In the genomic region with DNA sequence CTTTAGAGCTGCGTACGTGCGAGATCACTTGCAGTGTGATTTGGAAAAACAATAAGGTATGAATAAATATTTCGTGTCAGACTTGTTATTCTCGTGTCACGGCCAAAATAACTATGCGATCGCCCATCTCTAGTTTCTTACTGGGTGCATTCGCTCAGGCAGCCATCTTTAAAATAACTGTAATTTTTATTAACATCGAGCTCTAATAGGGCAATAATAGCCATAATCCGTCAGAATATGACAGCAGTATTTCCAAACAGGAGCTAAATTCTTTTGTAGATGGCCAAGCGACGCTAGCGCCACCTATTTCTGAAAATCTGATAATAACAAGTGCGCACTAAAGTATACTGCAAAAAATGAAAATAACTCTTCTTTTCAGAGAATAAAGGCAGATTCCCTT, we compare ENCODE assay signal across 1 fruit fly cellular context.
TF ChIP-seq lines count a peak whose summit lies in the region.

No protein-coding gene starts in this region.

TF ChIP-seq in whole organism, embryonic, 481 proteins besides CTCF, POLR2A, EP300 and RAD21 (continued from another document):
- TF ChIP-seq Dad (GFP tag; optimal IDR thresholded peaks at IDR 0.05; lab: Kevin White, UChicago) (no peak), ewg (GFP tag; optimal IDR thresholded peaks at IDR 0.05; lab: Kevin White, UChicago) (peak; percentile 1), ac (GFP tag; optimal IDR thresholded peaks at IDR 0.05; lab: Kevin White, UChicago) (no peak), Dek (tag; optimal IDR thresholded peaks at IDR 0.05; lab: Kevin White, UChicago) (peak; percentile 6), NFAT (GFP tag; IDR thresholded peaks at IDR 0.05; lab: Robert Waterston, UW) (peak; percentile 29; the same call in 1 of the 2 replicates), CG10462 (GFP tag; optimal IDR thresholded peaks at IDR 0.05; lab: Kevin White, UChicago) (peak; percentile 81), CG4707 (GFP tag; optimal IDR thresholded peaks at IDR 0.05; lab: Kevin White, UChicago) (no peak), hbn (GFP tag; IDR thresholded peaks at IDR 0.05; lab: Robert Waterston, UW; ENCODE audit: partially characterized antibody) (peak; percentile 93), CG10209 (GFP tag; optimal IDR thresholded peaks at IDR 0.05; lab: Kevin White, UChicago) (no peak), CG3281 (GFP tag; optimal IDR thresholded peaks at IDR 0.05; lab: Kevin White, UChicago) (peak; percentile 22), cg (GFP tag; optimal IDR thresholded peaks at IDR 0.05; lab: Kevin White, UChicago) (no peak), seq (GFP tag; IDR thresholded peaks at IDR 0.05; lab: Robert Waterston, UW) (no peak), mam (GFP tag; optimal IDR thresholded peaks at IDR 0.05; lab: Kevin White, UChicago) (peak; percentile 8), kni (GFP tag; optimal IDR thresholded peaks at IDR 0.05; lab: Kevin White, UChicago) (peak; percentile 96), ken (GFP tag; IDR thresholded peaks at IDR 0.05; lab: Robert Waterston, UW) (no peak), CG10321 (GFP tag; IDR thresholded peaks at IDR 0.05; lab: Robert Waterston, UW) (no peak), nerfin-1 (tag; optimal IDR thresholded peaks at IDR 0.05; lab: Kevin White, UChicago) (peak; percentile 73), crp (GFP tag; optimal IDR thresholded peaks at IDR 0.05; lab: Kevin White, UChicago) (no peak), pzg (GFP tag; optimal IDR thresholded peaks at IDR 0.05; lab: Kevin White, UChicago) (peak; percentile 22), gsb-n (tag; optimal IDR thresholded peaks at IDR 0.05; lab: Kevin White, UChicago) (peak; percentile 19), Xrp1 (GFP tag; IDR thresholded peaks at IDR 0.05; lab: Robert Waterston, UW) (peak; percentile 29; the same call in 1 of the 2 replicates), dm (GFP tag; optimal IDR thresholded peaks at IDR 0.05; lab: Kevin White, UChicago) (no peak), CG12659 (GFP tag; optimal IDR thresholded peaks at IDR 0.05; lab: Kevin White, UChicago) (peak; percentile 73), Fer1 (GFP tag; optimal IDR thresholded peaks at IDR 0.05; lab: Kevin White, UChicago) (no peak), CG14050 (GFP tag; IDR thresholded peaks at IDR 0.05; lab: Robert Waterston, UW) (0 out of 3 replicates have a peak, but pooled peaks have one; percentile 11), pan (optimal IDR thresholded peaks at IDR 0.05; lab: Kevin White, UChicago) (no peak), pan (GFP tag; optimal IDR thresholded peaks at IDR 0.05 in 1 of 2, IDR thresholded peaks at IDR 0.05 in 1 of 2) (peak in 1 of 2 experiments; percentile 52), CG7786 (GFP tag; optimal IDR thresholded peaks at IDR 0.05; lab: Kevin White, UChicago) (no peak), Spps (tag; optimal IDR thresholded peaks at IDR 0.05; lab: Kevin White, UChicago) (peak; percentile 31), Lhr (GFP tag; optimal IDR thresholded peaks at IDR 0.05; lab: Kevin White, UChicago) (peak; percentile 71), CG7745 (tag; optimal IDR thresholded peaks at IDR 0.05; lab: Kevin White, UChicago) (peak; percentile 6), chif (GFP tag; optimal IDR thresholded peaks at IDR 0.05; lab: Kevin White, UChicago) (peak; percentile 3 to 30), CG2116 (GFP tag; optimal IDR thresholded peaks at IDR 0.05; lab: Kevin White, UChicago) (peak; percentile 54), PHDP (tag; optimal IDR thresholded peaks at IDR 0.05; lab: Kevin White, UChicago) (peak; percentile 32), CG11456 (GFP tag; IDR thresholded peaks at IDR 0.05; lab: Robert Waterston, UW) (peak; percentile 43; the same call in 1 of the 3 replicates), pnt (GFP tag; optimal IDR thresholded peaks at IDR 0.05; lab: Kevin White, UChicago) (peak; percentile 3), C15 (GFP tag; IDR thresholded peaks at IDR 0.05; lab: Robert Waterston, UW) (no peak), chm (GFP tag; IDR thresholded peaks at IDR 0.05; lab: Robert Waterston, UW) (0 out of 2 replicates have a peak, but pooled peaks have one; percentile 44), Sox100B (GFP tag; optimal IDR thresholded peaks at IDR 0.05; lab: Kevin White, UChicago) (no peak), ci (GFP tag; IDR thresholded peaks at IDR 0.05; lab: Robert Waterston, UW) (peak; percentile 82), CG8388 (GFP tag; optimal IDR thresholded peaks at IDR 0.05; lab: Kevin White, UChicago) (peak; percentile 26), Hr51 (GFP tag; optimal IDR thresholded peaks at IDR 0.05; lab: Kevin White, UChicago) (peak; percentile 30 to 38), bsh (GFP tag; optimal IDR thresholded peaks at IDR 0.05; lab: Kevin White, UChicago) (peak in 1 of 2 experiments; percentile 18), BEAF-32 (GFP tag; optimal IDR thresholded peaks at IDR 0.05; lab: Kevin White, UChicago) (peak; percentile 82), zen2 (GFP tag; IDR thresholded peaks at IDR 0.05; lab: Robert Waterston, UW; ENCODE audit: partially characterized antibody) (peak; percentile 84), CG34422 (GFP tag; IDR thresholded peaks at IDR 0.05; lab: Robert Waterston, UW) (peak; percentile 22; the same call in 1 of the 3 replicates), CG42726 (GFP tag; IDR thresholded peaks at IDR 0.05; lab: Robert Waterston, UW; ENCODE audit: partially characterized antibody) (peak; percentile 67; the same call in 1 of the 2 replicates), CG13894 (tag; optimal IDR thresholded peaks at IDR 0.05; lab: Kevin White, UChicago) (peak; percentile 53), Drgx (GFP tag; IDR thresholded peaks at IDR 0.05; lab: Robert Waterston, UW) (no peak), Gug (GFP tag; IDR thresholded peaks at IDR 0.05; lab: Robert Waterston, UW) (peak; percentile 31; the same call in 1 of the 4 replicates), hb (GFP tag; IDR thresholded peaks at IDR 0.05; lab: Robert Waterston, UW; ENCODE audit: partially characterized antibody) (peak; percentile 66; the same call in 2 of the 3 replicates), unpg (GFP tag; optimal IDR thresholded peaks at IDR 0.05; lab: Kevin White, UChicago) (peak; percentile 48), MESR4 (GFP tag; optimal IDR thresholded peaks at IDR 0.05; lab: Kevin White, UChicago) (peak; percentile 7), Oaz (GFP tag; IDR thresholded peaks at IDR 0.05; lab: Robert Waterston, UW) (no peak), CG9609 (GFP tag; optimal IDR thresholded peaks at IDR 0.05; lab: Kevin White, UChicago) (no peak), CG12942 (GFP tag; optimal IDR thresholded peaks at IDR 0.05; lab: Kevin White, UChicago) (no peak), CoRest (tag; optimal IDR thresholded peaks at IDR 0.05; lab: Kevin White, UChicago) (peak; percentile 64), nau (GFP tag; optimal IDR thresholded peaks at IDR 0.05; lab: Kevin White, UChicago) (peak; percentile 10), ttk (GFP tag; IDR thresholded peaks at IDR 0.05; lab: Robert Waterston, UW) (no peak), sens (GFP tag; lab: Kevin White, UChicago) (peak; percentile 86), CG15269 (tag; optimal IDR thresholded peaks at IDR 0.05; lab: Kevin White, UChicago) (peak; percentile 40), CG34376 (GFP tag; optimal IDR thresholded peaks at IDR 0.05; lab: Kevin White, UChicago) (peak; percentile 46), nerfin-2 (GFP tag; IDR thresholded peaks at IDR 0.05; lab: Robert Waterston, UW; ENCODE audit: partially characterized antibody) (peak; percentile 73), Dip3 (GFP tag; optimal IDR thresholded peaks at IDR 0.05; lab: Kevin White, UChicago) (no peak), CG12769 (tag; optimal IDR thresholded peaks at IDR 0.05; lab: Kevin White, UChicago) (peak; percentile 21), CG11247 (GFP tag; IDR thresholded peaks at IDR 0.05; lab: Robert Waterston, UW) (0 out of 2 replicates have a peak, but pooled peaks have one; percentile 4), cwo (GFP tag; optimal IDR thresholded peaks at IDR 0.05; lab: Kevin White, UChicago) (no peak), sug (tag; optimal IDR thresholded peaks at IDR 0.05; lab: Kevin White, UChicago) (peak; percentile 40), ab (GFP tag; optimal IDR thresholded peaks at IDR 0.05; lab: Kevin White, UChicago) (no peak), twi (tag; optimal IDR thresholded peaks at IDR 0.05; lab: Kevin White, UChicago) (peak; percentile 3), trem (tag; optimal IDR thresholded peaks at IDR 0.05; lab: Kevin White, UChicago) (peak; percentile 37), CG6854 (GFP tag; optimal IDR thresholded peaks at IDR 0.05; lab: Kevin White, UChicago) (no peak), ro (GFP tag; IDR thresholded peaks at IDR 0.05; lab: Robert Waterston, UW) (no peak), CG11695 (GFP tag; IDR thresholded peaks at IDR 0.05; lab: Robert Waterston, UW) (no peak), otp (GFP tag; IDR thresholded peaks at IDR 0.05; lab: Robert Waterston, UW) (0 out of 3 replicates have a peak, but pooled peaks have one; percentile 17), CG17186 (GFP tag; optimal IDR thresholded peaks at IDR 0.05; lab: Kevin White, UChicago) (peak; percentile 19), Ada2b (GFP tag; IDR thresholded peaks at IDR 0.05; lab: Robert Waterston, UW) (no peak), wek (GFP tag; optimal IDR thresholded peaks at IDR 0.05; lab: Kevin White, UChicago) (peak; percentile 13), CG11085 (GFP tag; IDR thresholded peaks at IDR 0.05; lab: Robert Waterston, UW) (no peak), CG15696 (tag; optimal IDR thresholded peaks at IDR 0.05; lab: Kevin White, UChicago) (peak; percentile 36), Myb (GFP tag; optimal IDR thresholded peaks at IDR 0.05; lab: Kevin White, UChicago) (peak; percentile 21), CG2129 (GFP tag; IDR thresholded peaks at IDR 0.05; lab: Robert Waterston, UW; ENCODE audit: partially characterized antibody) (peak; percentile 94), nmo (GFP tag; optimal IDR thresholded peaks at IDR 0.05; lab: Kevin White, UChicago) (peak; percentile 38), CG14965 (GFP tag; optimal IDR thresholded peaks at IDR 0.05; lab: Kevin White, UChicago; ENCODE audit: borderline replicate concordance) (no peak), TFAM (GFP tag; optimal IDR thresholded peaks at IDR 0.05; lab: Kevin White, UChicago) (no peak), MBD-R2 (GFP tag; IDR thresholded peaks at IDR 0.05; lab: Robert Waterston, UW) (peak; percentile 39; the same call in 1 of the 2 replicates), CG11560 (tag; IDR thresholded peaks at IDR 0.05; lab: Robert Waterston, UW) (no peak), repo (GFP tag; optimal IDR thresholded peaks at IDR 0.05; lab: Kevin White, UChicago) (peak; percentile 11), chn (GFP tag; optimal IDR thresholded peaks at IDR 0.05; lab: Kevin White, UChicago) (peak; percentile 16), Elba2 (GFP tag; optimal IDR thresholded peaks at IDR 0.05; lab: Kevin White, UChicago) (peak; percentile 99), CG3163 (GFP tag; optimal IDR thresholded peaks at IDR 0.05; lab: Kevin White, UChicago) (peak; percentile 49), CG7963 (GFP tag; IDR thresholded peaks at IDR 0.05; lab: Robert Waterston, UW; ENCODE audit: partially characterized antibody) (peak; percentile 70), prd (optimal IDR thresholded peaks at IDR 0.05; lab: Kevin White, UChicago) (no peak), prd (GFP tag; IDR thresholded peaks at IDR 0.05; lab: Robert Waterston, UW) (peak; percentile 40; the same call in 1 of the 3 replicates), CG7928 (GFP tag; optimal IDR thresholded peaks at IDR 0.05; lab: Kevin White, UChicago) (no peak), run (tag; optimal IDR thresholded peaks at IDR 0.05; lab: Kevin White, UChicago) (no peak), Scr (GFP tag; IDR thresholded peaks at IDR 0.05; lab: Robert Waterston, UW; ENCODE audit: partially characterized antibody) (peak; percentile 91), tll (GFP tag; optimal IDR thresholded peaks at IDR 0.05; lab: Kevin White, UChicago) (peak in 1 of 2 experiments; percentile 11), Side (GFP tag; optimal IDR thresholded peaks at IDR 0.05; lab: Kevin White, UChicago) (no peak), Usf (GFP tag; optimal IDR thresholded peaks at IDR 0.05; lab: Kevin White, UChicago) (no peak), Jarid2 (GFP tag; optimal IDR thresholded peaks at IDR 0.05; lab: Kevin White, UChicago) (peak; percentile 21), CG10979 (tag; optimal IDR thresholded peaks at IDR 0.05; lab: Kevin White, UChicago) (peak; percentile 35), gcm (GFP tag; optimal IDR thresholded peaks at IDR 0.05; lab: Kevin White, UChicago) (peak; percentile 27), CG33557 (GFP tag; optimal IDR thresholded peaks at IDR 0.05; lab: Kevin White, UChicago) (peak; percentile 14), CG2712 (tag; optimal IDR thresholded peaks at IDR 0.05; lab: Kevin White, UChicago) (peak; percentile 68), gro (GFP tag; optimal IDR thresholded peaks at IDR 0.05; lab: Kevin White, UChicago) (peak; percentile 67), tin (GFP tag; optimal IDR thresholded peaks at IDR 0.05; lab: Kevin White, UChicago) (peak; percentile 31), fd3F (GFP tag; optimal IDR thresholded peaks at IDR 0.05; lab: Kevin White, UChicago) (no peak), CG6683 (GFP tag; optimal IDR thresholded peaks at IDR 0.05; lab: Kevin White, UChicago) (no peak), Ets97D (GFP tag; optimal IDR thresholded peaks at IDR 0.05; lab: Kevin White, UChicago) (peak; percentile 56), lola (GFP tag; optimal IDR thresholded peaks at IDR 0.05; lab: Kevin White, UChicago) (peak in 1 of 3 experiments; percentile 2), hkb (optimal IDR thresholded peaks at IDR 0.05; lab: Kevin White, UChicago) (no peak), hkb (GFP tag; IDR thresholded peaks at IDR 0.05; lab: Robert Waterston, UW) (0 out of 2 replicates have a peak, but pooled peaks have one; percentile 20), Ptx1 (GFP tag; IDR thresholded peaks at IDR 0.05; lab: Robert Waterston, UW) (peak; percentile 11; the same call in 1 of the 2 replicates)
